Fruit fly (Drosophila melanogaster) whole organism, embryonic: Measurements from ENCODE around the gene Oscillin.

Experiments
- Atf-2 ChIP-seq: fragments of 200-800 bp; sonication (Bioruptor generic); optimal IDR thresholded peaks from 2 replicates; lab custom pipeline; 2016; ENCODE audit warnings: missing biosample characterization, missing genetic modification characterization
- B-H1 ChIP-seq: fragments of 200-800 bp; sonication (Bioruptor generic); IDR thresholded peaks from 3 replicates; pipeline ENCODE4 v1.3.6; 2022; ENCODE audit warnings: missing biosample characterization, missing genetic modification characterization
- B-H2 ChIP-seq: fragments of 200-800 bp; sonication (Bioruptor generic); optimal IDR thresholded peaks from 2 replicates; lab custom pipeline; 2018; ENCODE audit warnings: missing biosample characterization, mild to moderate bottlenecking, missing genetic modification characterization
- Bteb2 ChIP-seq: fragments of 200-800 bp; sonication (Bioruptor generic); optimal IDR thresholded peaks from 2 replicates; lab custom pipeline; 2016; ENCODE audit warnings: missing biosample characterization, missing genetic modification characterization
- CG10267 ChIP-seq: fragments of 200-800 bp; sonication (Bioruptor generic); optimal IDR thresholded peaks from 2 replicates; lab custom pipeline; 2018; ENCODE audit warnings: missing biosample characterization, mild to moderate bottlenecking, missing genetic modification characterization, moderate library complexity
- CG11247 ChIP-seq: fragments of 200-800 bp; sonication (Bioruptor generic); IDR thresholded peaks from 2 replicates; pipeline ENCODE4 v1.3.6; 2022; ENCODE audit warnings: missing biosample characterization, missing genetic modification characterization
- CG11695 ChIP-seq: fragments of 200-800 bp; sonication (Bioruptor generic); IDR thresholded peaks from 3 replicates; pipeline ENCODE4 v1.3.6; 2022; ENCODE audit warnings: missing biosample characterization, missing genetic modification characterization
- CG12219 ChIP-seq: fragments of 200-800 bp; sonication (Bioruptor generic); optimal IDR thresholded peaks from 3 replicates; lab custom pipeline; 2018; ENCODE audit warnings: missing biosample characterization, mild to moderate bottlenecking, missing genetic modification characterization
- CG17802 ChIP-seq: fragments of 200-800 bp; sonication (Bioruptor generic); optimal IDR thresholded peaks from 2 replicates; lab custom pipeline; 2018; ENCODE audit warnings: missing biosample characterization, mild to moderate bottlenecking, missing genetic modification characterization, moderate library complexity
- CG2116 ChIP-seq: fragments of 200-800 bp; sonication (Bioruptor generic); optimal IDR thresholded peaks from 3 replicates; lab custom pipeline; 2018; ENCODE audit warnings: missing biosample characterization, mild to moderate bottlenecking, missing genetic modification characterization
- CG2875 ChIP-seq: fragments of 200-800 bp; sonication (Bioruptor generic); optimal IDR thresholded peaks from 2 replicates; lab custom pipeline; 2017; ENCODE audit warnings: missing biosample characterization, mild to moderate bottlenecking, missing genetic modification characterization, missing genetic modification reagents
- CG3281 ChIP-seq: fragments of 200-800 bp; sonication (Bioruptor generic); optimal IDR thresholded peaks from 3 replicates; lab custom pipeline; 2017; ENCODE audit warnings: missing biosample characterization, mild to moderate bottlenecking, missing genetic modification characterization
- CG34376 ChIP-seq: fragments of 200-800 bp; sonication (Bioruptor generic); optimal IDR thresholded peaks from 2 replicates; lab custom pipeline; 2018; ENCODE audit warnings: missing biosample characterization, mild to moderate bottlenecking, missing genetic modification characterization
- CG3726 ChIP-seq: fragments of 200-800 bp; sonication (Bioruptor generic); IDR thresholded peaks from 3 replicates; pipeline ENCODE4, ENCODE4 v1.3.6; 2022; ENCODE audit warnings: missing biosample characterization, missing genetic modification characterization
- CG4282 ChIP-seq: fragments of 200-800 bp; sonication (Bioruptor generic); optimal IDR thresholded peaks from 2 replicates; lab custom pipeline; 2016; ENCODE audit warnings: missing biosample characterization, missing genetic modification characterization
- CG4707 ChIP-seq: fragments of 200-800 bp; sonication (Bioruptor generic); optimal IDR thresholded peaks from 2 replicates; lab custom pipeline; 2018; ENCODE audit warnings: missing biosample characterization, mild to moderate bottlenecking, missing genetic modification characterization, moderate library complexity
- CG6654 ChIP-seq: fragments of 200-800 bp; sonication (Bioruptor generic); optimal IDR thresholded peaks from 2 replicates; lab custom pipeline; 2017; ENCODE audit warnings: missing biosample characterization, mild to moderate bottlenecking, missing genetic modification characterization
- CG6854 ChIP-seq: fragments of 200-800 bp; sonication (Bioruptor generic); optimal IDR thresholded peaks from 3 replicates; lab custom pipeline; 2017; ENCODE audit warnings: missing biosample characterization, mild to moderate bottlenecking, missing genetic modification characterization
- CG7357 ChIP-seq: fragments of 200-800 bp; sonication (Bioruptor generic); IDR thresholded peaks from 3 replicates; pipeline ENCODE4 v1.3.6; 2022; ENCODE audit warnings: missing biosample characterization, missing genetic modification characterization
- CG8089 ChIP-seq: fragments of 200-800 bp; sonication (Bioruptor generic); optimal IDR thresholded peaks from 3 replicates; lab custom pipeline; 2016; ENCODE audit warnings: missing biosample characterization, missing genetic modification characterization
- Camta ChIP-seq: fragments of 200-800 bp; sonication (Bioruptor generic); optimal IDR thresholded peaks from 2 replicates; lab custom pipeline; 2016; ENCODE audit warnings: missing biosample characterization, missing genetic modification characterization
- CrebB ChIP-seq: fragments of 200-800 bp; sonication (Bioruptor generic); optimal IDR thresholded peaks from 3 replicates; lab custom pipeline; 2018; ENCODE audit warnings: missing biosample characterization, mild to moderate bottlenecking, missing genetic modification characterization
- Dek ChIP-seq: fragments of 200-800 bp; sonication (Bioruptor generic); optimal IDR thresholded peaks from 3 replicates; lab custom pipeline; 2019; ENCODE audit warnings: missing biosample characterization, mild to moderate bottlenecking, missing genetic modification characterization, moderate library complexity
- Doc2 ChIP-seq: fragments of 200-800 bp; sonication (Bioruptor generic); IDR thresholded peaks from 2 replicates; pipeline ENCODE4 v1.3.6; 2022; ENCODE audit warnings: missing biosample characterization, missing genetic modification characterization
- Doc3 ChIP-seq: fragments of 200-800 bp; sonication (Bioruptor generic); IDR thresholded peaks from 3 replicates; pipeline ENCODE4 v1.3.6; 2022; ENCODE audit warnings: missing biosample characterization, missing genetic modification characterization; ENCODE audit not compliant: partially characterized antibody
- H15 ChIP-seq: fragments of 200-800 bp; sonication (Bioruptor generic); IDR thresholded peaks from 3 replicates; pipeline ENCODE4 v1.3.6; 2022; ENCODE audit warnings: missing biosample characterization, missing genetic modification characterization
- Hsf ChIP-seq: fragments of 200-800 bp; sonication (Bioruptor generic); optimal IDR thresholded peaks from 3 replicates; lab custom pipeline; 2016; ENCODE audit warnings: missing biosample characterization, missing genetic modification characterization
- MTF-1 ChIP-seq: fragments of 200-800 bp; sonication (Bioruptor generic); optimal IDR thresholded peaks from 2 replicates; lab custom pipeline; 2018; ENCODE audit warnings: missing biosample characterization, mild to moderate bottlenecking, missing genetic modification characterization, borderline replicate concordance
- Mad ChIP-seq: fragments of 200-800 bp; sonication (Bioruptor generic); optimal IDR thresholded peaks from 2 replicates; lab custom pipeline; 2016; ENCODE audit warnings: missing biosample characterization, missing genetic modification characterization
- Myb ChIP-seq: fragments of 200-800 bp; sonication (Bioruptor generic); optimal IDR thresholded peaks from 2 replicates; lab custom pipeline; 2016; ENCODE audit warnings: missing biosample characterization, missing genetic modification characterization
- Poxn ChIP-seq: fragments of 200-800 bp; sonication (Bioruptor generic); IDR thresholded peaks from 2 replicates; pipeline ENCODE4 v1.3.6; 2022; ENCODE audit warnings: missing biosample characterization, missing genetic modification characterization
- Ravus ChIP-seq: fragments of 200-800 bp; sonication (Bioruptor generic); IDR thresholded peaks from 2 replicates; pipeline ENCODE4 v1.3.6; 2022; ENCODE audit warnings: missing biosample characterization, missing genetic modification characterization
- Sin3A ChIP-seq: fragments of >200 bp; optimal IDR thresholded peaks from 2 replicates; lab custom pipeline; 2018
- chif ChIP-seq, 2 experiments: fragments of 200-800 bp; sonication (Bioruptor generic); optimal IDR thresholded peaks; 3 replicates each; lab custom pipeline; 2016; ENCODE audit warnings: missing biosample characterization in 2 of 2, missing genetic modification characterization in 2 of 2
- chinmo ChIP-seq: fragments of 200-800 bp; sonication (Bioruptor generic); IDR thresholded peaks from 4 replicates; pipeline ENCODE4 v1.3.6; 2022; ENCODE audit warnings: missing biosample characterization, missing genetic modification characterization; ENCODE audit not compliant: partially characterized antibody
- dmrt99B ChIP-seq: fragments of 200-800 bp; sonication (Bioruptor generic); optimal IDR thresholded peaks from 2 replicates; lab custom pipeline; 2018; ENCODE audit warnings: missing biosample characterization, mild to moderate bottlenecking, missing genetic modification characterization, moderate library complexity
- esg ChIP-seq: fragments of 200-800 bp; sonication (Bioruptor generic); conservative IDR thresholded peaks from 2 replicates; pipeline ENCODE4 v1.3.6; 2022; ENCODE audit warnings: missing biosample characterization, missing genetic modification characterization
- gsb-n ChIP-seq: fragments of 200-800 bp; sonication (Bioruptor generic); optimal IDR thresholded peaks from 3 replicates; lab custom pipeline; 2018; ENCODE audit warnings: missing biosample characterization, mild to moderate bottlenecking, missing genetic modification characterization
- hbn ChIP-seq: fragments of 200-800 bp; sonication (Bioruptor generic); IDR thresholded peaks from 2 replicates; pipeline ENCODE4 v1.3.6; 2022; ENCODE audit warnings: missing biosample characterization, missing genetic modification characterization; ENCODE audit not compliant: partially characterized antibody
- mld ChIP-seq: fragments of 200-800 bp; sonication (Bioruptor generic); IDR thresholded peaks from 3 replicates; pipeline ENCODE4 v1.3.6; 2022; ENCODE audit warnings: missing biosample characterization, missing genetic modification characterization; ENCODE audit not compliant: partially characterized antibody
- otp ChIP-seq: fragments of 200-800 bp; sonication (Bioruptor generic); IDR thresholded peaks from 3 replicates; pipeline ENCODE4, ENCODE4 v1.3.6; 2022; ENCODE audit warnings: missing biosample characterization, missing genetic modification characterization
- pan ChIP-seq, 4 experiments: fragments of >200 bp in 3 of 4; fragments of 200-800 bp in 1 of 4; sonication (Bioruptor generic) in 1 of 4; optimal IDR thresholded peaks in 3 of 4; IDR thresholded peaks in 1 of 4; 2 replicates each; pipeline versions ENCODE4 v1.3.6 to Lab custom; 2017 to 2022; ENCODE audit warnings: missing biosample characterization in 2 of 4, missing genetic modification characterization in 2 of 4, mixed read lengths in 1 of 4
- psq ChIP-seq: fragments of 200-800 bp; sonication (Bioruptor generic); optimal IDR thresholded peaks from 2 replicates; lab custom pipeline; 2017; ENCODE audit warnings: missing biosample characterization, missing genetic modification characterization
- row ChIP-seq: fragments of 200-800 bp; sonication (Bioruptor generic); IDR thresholded peaks from 3 replicates; pipeline ENCODE4 v1.3.6; 2022; ENCODE audit warnings: missing biosample characterization, missing genetic modification characterization
- sens ChIP-seq: fragments of 200-800 bp; sonication (Bioruptor generic); peaks from one replicate; lab custom pipeline; 2016; ENCODE audit warnings: missing biosample characterization, missing genetic modification characterization
- sens-2 ChIP-seq: fragments of 200-800 bp; sonication (Bioruptor generic); IDR thresholded peaks from 2 replicates; pipeline ENCODE4 v1.3.6; 2022; ENCODE audit warnings: missing biosample characterization, missing genetic modification characterization
- sima ChIP-seq: fragments of 200-800 bp; sonication (Bioruptor generic); optimal IDR thresholded peaks from 2 replicates; lab custom pipeline; 2016; ENCODE audit warnings: missing biosample characterization, missing genetic modification characterization
- sqz ChIP-seq: fragments of 200-800 bp; sonication (Bioruptor generic); optimal IDR thresholded peaks from 3 replicates; lab custom pipeline; 2018; ENCODE audit warnings: missing biosample characterization, mild to moderate bottlenecking, missing genetic modification characterization
- tin ChIP-seq: fragments of 200-800 bp; sonication (Bioruptor generic); optimal IDR thresholded peaks from 3 replicates; lab custom pipeline; 2016; ENCODE audit warnings: missing biosample characterization, missing genetic modification characterization
- toy ChIP-seq: fragments of 200-800 bp; sonication (Bioruptor generic); IDR thresholded peaks from 2 replicates; pipeline ENCODE4 v1.3.6; 2022; ENCODE audit warnings: missing biosample characterization, missing genetic modification characterization
- trh ChIP-seq: fragments of 200-800 bp; sonication (Bioruptor generic); optimal IDR thresholded peaks from 2 replicates; lab custom pipeline; 2016; ENCODE audit warnings: missing biosample characterization, missing genetic modification characterization
- vnd ChIP-seq: fragments of 200-800 bp; sonication (Bioruptor generic); IDR thresholded peaks from 3 replicates; pipeline ENCODE4 v1.3.6; 2022; ENCODE audit warnings: missing biosample characterization, missing genetic modification characterization; ENCODE audit not compliant: partially characterized antibody
- zfh1 ChIP-seq: fragments of 200-800 bp; sonication (Bioruptor generic); IDR thresholded peaks from 3 replicates; pipeline ENCODE4 v1.3.6; 2022; ENCODE audit warnings: missing biosample characterization, missing genetic modification characterization

Oscillin gene

DNA sequence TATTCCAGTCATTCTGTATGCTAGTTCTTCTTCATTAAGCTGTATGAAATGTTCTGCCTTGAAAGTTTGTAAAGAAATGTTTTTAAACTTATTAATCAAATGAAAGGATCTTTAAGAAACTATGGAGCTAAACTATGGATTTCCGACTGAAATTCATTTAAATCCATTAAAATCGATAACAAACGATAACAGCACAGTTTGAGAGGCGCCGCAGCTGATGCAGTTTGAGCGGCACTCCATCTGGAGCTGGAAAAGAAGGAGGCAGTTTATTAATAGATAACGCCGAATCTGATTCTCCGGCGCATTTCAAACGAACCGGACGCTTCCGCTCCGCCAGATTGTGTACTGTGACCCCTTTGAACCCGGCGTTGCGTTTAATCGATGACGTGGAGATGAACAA lies 19.0 kb upstream of the Oscillin start, which contains the start of gene CG31915 (continued):
- TF ChIP-seq CG11695 (GFP tag; lab: Robert Waterston, UW) (no peak), CG6654 (peak; percentile 100), Myb (GFP tag; lab: Kevin White, UChicago) (peak; percentile 64), Camta (GFP tag; lab: Kevin White, UChicago) (no peak), sens-2 (GFP tag; lab: Robert Waterston, UW) (no peak), chinmo (GFP tag; lab: Robert Waterston, UW) (peak; percentile 91), Atf-2 (GFP tag; lab: Kevin White, UChicago) (no peak), H15 (GFP tag; lab: Robert Waterston, UW) (no peak), Bteb2 (GFP tag; lab: Kevin White, UChicago) (no peak), Dek (tag; lab: Kevin White, UChicago) (no peak), CG34376 (GFP tag; lab: Kevin White, UChicago) (no peak), hbn (GFP tag; lab: Robert Waterston, UW) (peak; percentile 51), CG10267 (tag; lab: Kevin White, UChicago) (no peak), esg (GFP tag; lab: Robert Waterston, UW) (no peak), sens (GFP tag; lab: Kevin White, UChicago) (peak; percentile 27), vnd (GFP tag; lab: Robert Waterston, UW) (peak; percentile 73; the same call in 2 of the 3 replicates), Ravus (GFP tag; lab: Robert Waterston, UW) (no peak), CG11247 (no peak), otp (GFP tag; lab: Robert Waterston, UW) (peak; percentile 91), pan (optimal IDR thresholded peaks at IDR 0.05; lab: Kevin White, UChicago) (no peak), pan (GFP tag; optimal IDR thresholded peaks at IDR 0.05 in 1 of 2, IDR thresholded peaks at IDR 0.05 in 1 of 2) (no peak), mld (peak; percentile 68; the same call in 1 of the 3 replicates), gsb-n (tag; lab: Kevin White, UChicago) (no peak), CG8089 (GFP tag; lab: Kevin White, UChicago) (no peak), tin (no peak), CG6854 (GFP tag; lab: Kevin White, UChicago) (peak; percentile 77), CG17802 (tag; lab: Kevin White, UChicago) (no peak), sima (GFP tag; lab: Kevin White, UChicago) (no peak), toy (no peak), psq (GFP tag; lab: Kevin White, UChicago) (no peak), B-H1 (GFP tag; lab: Robert Waterston, UW) (no peak), CG4282 (GFP tag; lab: Kevin White, UChicago) (no peak), CG7357 (no peak), CG12219 (GFP tag; lab: Kevin White, UChicago) (no peak), Doc3 (GFP tag; lab: Robert Waterston, UW) (peak; percentile 53; the same call in 2 of the 3 replicates), CrebB (no peak), CG4707 (GFP tag; lab: Kevin White, UChicago) (no peak), Sin3A (lab: Kevin White, UChicago) (no peak), Hsf (GFP tag; lab: Kevin White, UChicago) (no peak)

DNA sequence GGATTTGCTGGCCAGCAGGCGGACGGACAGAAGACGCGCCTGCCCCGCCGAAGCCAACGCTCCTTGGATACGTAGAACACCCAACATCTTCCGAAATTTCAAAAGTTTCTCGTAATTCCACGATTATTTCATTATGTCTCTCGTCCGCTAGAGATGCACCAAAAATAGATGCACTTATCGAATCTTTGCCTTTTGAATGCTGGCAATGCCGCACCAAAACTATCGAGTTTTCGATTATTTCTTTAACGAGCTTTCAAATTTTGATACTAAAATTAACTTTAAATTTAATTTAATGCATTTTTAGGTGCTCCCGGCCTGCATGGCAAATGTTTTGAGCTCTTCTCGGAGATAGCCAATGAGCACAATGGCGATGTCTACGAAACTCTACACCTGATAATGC lies 14.8 kb upstream of the Oscillin start, which contains the start of gene Coq6:
Coq6 (minus strand) TSS at position 163 of the 400 bp plus-strand sequence.
- TF ChIP-seq Doc3 (GFP tag; lab: Robert Waterston, UW) = peak; percentile 65
- TF ChIP-seq trh = no peak
- TF ChIP-seq Doc2 (GFP tag; lab: Robert Waterston, UW) = no peak
- TF ChIP-seq sqz (GFP tag; lab: Kevin White, UChicago) = no peak
- no peak for TF ChIP-seq zfh1 (GFP tag; lab: Robert Waterston, UW)
- no peak for TF ChIP-seq B-H2 (GFP tag; lab: Kevin White, UChicago)
- TF ChIP-seq Mad (GFP tag; lab: Kevin White, UChicago) = no peak
- no peak for TF ChIP-seq dmrt99B (tag; lab: Kevin White, UChicago)
- TF ChIP-seq Poxn (GFP tag; lab: Robert Waterston, UW) = no peak
- TF ChIP-seq CG2875 = no peak
- no peak for TF ChIP-seq MTF-1 (GFP tag; lab: Kevin White, UChicago)
- no peak for TF ChIP-seq row
- TF ChIP-seq CG3726 (GFP tag; lab: Robert Waterston, UW) = no peak
- TF ChIP-seq CG3281 (GFP tag; lab: Kevin White, UChicago) = no peak
- TF ChIP-seq chif (GFP tag; optimal IDR thresholded peaks at IDR 0.05; lab: Kevin White, UChicago) = no peak
- peak; percentile 25 for TF ChIP-seq CG2116 (GFP tag; lab: Kevin White, UChicago)
